Worm (Caenorhabditis elegans): ENCODE measurements around the gene fbxa-135.

Gene fbxa-135

ce11 chrV:15401856-15402314, at the start of gene fbxa-135:
Gene fbxa-135 (plus strand): TSS chrV:15402264.
- TF ChIP-seq cnd-1 (tag; optimal IDR thresholded peaks at IDR 0.05): no peak
- TF ChIP-seq nhr-28 (tag; optimal IDR thresholded peaks at IDR 0.05): no peak
- no peak for TF ChIP-seq unc-62 (GFP tag; optimal IDR thresholded peaks at IDR 0.05)
- TF ChIP-seq unc-120 (tag; optimal IDR thresholded peaks at IDR 0.05; ENCODE audit: poor library complexity, severe bottlenecking): no peak
- TF ChIP-seq mab-5 (tag; optimal IDR thresholded peaks at IDR 0.05): no peak
- TF ChIP-seq nhr-12 (tag; optimal IDR thresholded peaks at IDR 0.05): no peak

- TF ChIP-seq elt-3 (tag; optimal IDR thresholded peaks at IDR 0.05): no peak
- no peak for TF ChIP-seq nhr-76 (tag; optimal IDR thresholded peaks at IDR 0.05)
- TF ChIP-seq sem-2 (GFP tag; optimal IDR thresholded peaks at IDR 0.05): no peak
- TF ChIP-seq lsy-2 (tag; optimal IDR thresholded peaks at IDR 0.05): no peak
- no peak for TF ChIP-seq elt-1 (tag; optimal IDR thresholded peaks at IDR 0.05; ENCODE audit: borderline replicate concordance, insufficient read depth)
- no peak for TF ChIP-seq pha-4 (tag; optimal IDR thresholded peaks at IDR 0.05)
- no peak for TF ChIP-seq sptf-1 (tag; optimal IDR thresholded peaks at IDR 0.05)
- TF ChIP-seq tbx-8 (GFP tag; optimal IDR thresholded peaks at IDR 0.05): no peak
- no peak for TF ChIP-seq nhr-2 (tag; optimal IDR thresholded peaks at IDR 0.05)
- TF ChIP-seq hlh-1 (tag; optimal IDR thresholded peaks at IDR 0.05): no peak
These were observed 49.7 kb upstream of the fbxa-135 start, which contains the start of gene srx-58 for ce11 chrV:15352376-15352775. Gene srx-58 (plus strand): TSS chrV:15352676.

DNA sequence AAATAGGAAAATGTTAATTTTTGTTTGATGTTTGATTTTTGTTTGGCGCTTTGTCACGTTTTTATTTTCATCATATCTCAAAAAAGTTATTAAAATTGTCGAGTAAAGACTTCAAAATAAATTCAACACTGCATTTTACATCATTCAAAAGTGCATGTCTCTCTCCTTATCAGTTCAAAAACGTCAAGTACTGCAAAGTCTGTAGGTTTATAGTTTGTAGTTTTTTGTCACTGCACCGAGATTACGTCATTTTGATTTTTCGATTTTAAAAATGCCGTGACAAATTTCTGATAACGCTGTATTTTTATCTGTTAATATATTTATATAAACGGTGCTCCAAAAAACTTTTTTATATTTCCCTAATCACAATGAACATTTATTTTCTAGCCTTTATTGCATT, 47.4 kb upstream of the fbxa-135 start, which contains the start of gene C29F3.7:
C29F3.7 (plus strand) TSS at position 254 of the 400 bp plus-strand sequence.
- TF ChIP-seq blmp-1 (tag; optimal IDR thresholded peaks at IDR 0.05) (no peak), tbx-8 (GFP tag; optimal IDR thresholded peaks at IDR 0.05) (no peak), drap-1 (GFP tag; optimal IDR thresholded peaks at IDR 0.05) (no peak)

DNA sequence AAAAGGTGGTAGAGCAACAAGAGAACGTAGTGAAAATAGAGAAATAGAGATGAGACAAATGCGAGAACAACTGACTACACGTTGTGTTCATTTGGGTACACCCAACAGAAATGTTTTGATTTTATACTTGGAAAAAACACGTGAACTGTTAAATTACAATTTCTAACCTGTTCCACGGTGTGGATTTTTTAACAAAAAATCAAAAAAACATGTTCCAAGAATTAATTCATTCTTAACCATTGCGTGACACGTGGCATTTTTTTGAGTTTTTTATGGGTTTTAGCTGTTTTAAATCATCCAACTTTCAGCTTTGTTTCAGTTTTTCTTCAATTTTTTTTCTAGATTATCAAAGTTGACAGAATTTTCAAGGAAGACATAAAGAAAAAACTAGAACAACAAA, 40.7 kb upstream of the fbxa-135 start, which contains the start of gene ech-1.1:
ech-1.1 (minus strand) TSS at position 101 of the 400 bp plus-strand sequence.
- TF ChIP-seq hlh-1 (tag; optimal IDR thresholded peaks at IDR 0.05): peak; percentile 32

ce11 chrV:15367770-15368169, 34.3 kb upstream of the fbxa-135 start:
- TF ChIP-seq ceh-39 (tag; optimal IDR thresholded peaks at IDR 0.05) (no peak), tbx-8 (GFP tag; optimal IDR thresholded peaks at IDR 0.05) (no peak), cnd-1 (tag; optimal IDR thresholded peaks at IDR 0.05) (no peak), elt-3 (tag; optimal IDR thresholded peaks at IDR 0.05) (no peak), M03D4.4 (tag; optimal IDR thresholded peaks at IDR 0.05) (no peak), ztf-11 (tag; optimal IDR thresholded peaks at IDR 0.05) (no peak), snpc-4 (tag; optimal IDR thresholded peaks at IDR 0.05) (no peak), mab-5 (tag; optimal IDR thresholded peaks at IDR 0.05) (no peak), lsy-2 (tag; optimal IDR thresholded peaks at IDR 0.05) (no peak), ceh-83 (GFP tag; optimal IDR thresholded peaks at IDR 0.05) (no peak), ceh-43 (GFP tag; optimal IDR thresholded peaks at IDR 0.05) (no peak), lin-32 (GFP tag; optimal IDR thresholded peaks at IDR 0.05) (no peak), sptf-1 (tag; optimal IDR thresholded peaks at IDR 0.05) (no peak), nhr-76 (tag; optimal IDR thresholded peaks at IDR 0.05) (no peak), nhr-28 (tag; optimal IDR thresholded peaks at IDR 0.05) (no peak), blmp-1 (tag; optimal IDR thresholded peaks at IDR 0.05) (no peak), lin-13 (tag; optimal IDR thresholded peaks at IDR 0.05) (no peak), flh-1 (GFP tag; optimal IDR thresholded peaks at IDR 0.05) (no peak), mls-2 (tag; optimal IDR thresholded peaks at IDR 0.05) (no peak), nhr-12 (tag; optimal IDR thresholded peaks at IDR 0.05) (no peak)

ce11 chrV:15369707-15370106, 32.4 kb upstream of the fbxa-135 start, which contains the start of gene nhr-269:
Gene nhr-269 (minus strand): TSS chrV:15369807.
- TF ChIP-seq M03D4.4 (tag; optimal IDR thresholded peaks at IDR 0.05) (no peak), ceh-83 (GFP tag; optimal IDR thresholded peaks at IDR 0.05) (no peak), unc-62 (GFP tag; optimal IDR thresholded peaks at IDR 0.05) (no peak), mab-5 (tag; optimal IDR thresholded peaks at IDR 0.05) (no peak), lin-32 (GFP tag; optimal IDR thresholded peaks at IDR 0.05) (no peak), sem-2 (GFP tag; optimal IDR thresholded peaks at IDR 0.05) (no peak), elt-3 (tag; optimal IDR thresholded peaks at IDR 0.05) (no peak), ceh-39 (tag; optimal IDR thresholded peaks at IDR 0.05) (no peak), flh-1 (GFP tag; optimal IDR thresholded peaks at IDR 0.05) (no peak)

Data from whole organism, mixed stage, embryonic.